Worm (Caenorhabditis elegans) whole organism, L4/young adult: ENCODE results near the gene serp-1.1.

Experiments used
- W03F9.2 ChIP-seq: fragments of 150-350 bp; optimal IDR thresholded peaks from 2 replicates; lab custom pipeline; 2014; ENCODE audit warnings: missing biosample characterization, missing genetic modification characterization
- dao-5 ChIP-seq: sonication (generic microtip); optimal IDR thresholded peaks from 2 replicates; lab custom pipeline; 2016; ENCODE audit warnings: missing genotype, missing genetic modification characterization, moderate library complexity, missing compliant biosample characterization
- him-1 ChIP-seq: sonication (generic microtip); optimal IDR thresholded peaks from 2 replicates; lab custom pipeline; 2016; ENCODE audit warnings: missing genotype, missing genetic modification reagents, missing genetic modification characterization, missing compliant biosample characterization

The serp-1.1 gene

DNA sequence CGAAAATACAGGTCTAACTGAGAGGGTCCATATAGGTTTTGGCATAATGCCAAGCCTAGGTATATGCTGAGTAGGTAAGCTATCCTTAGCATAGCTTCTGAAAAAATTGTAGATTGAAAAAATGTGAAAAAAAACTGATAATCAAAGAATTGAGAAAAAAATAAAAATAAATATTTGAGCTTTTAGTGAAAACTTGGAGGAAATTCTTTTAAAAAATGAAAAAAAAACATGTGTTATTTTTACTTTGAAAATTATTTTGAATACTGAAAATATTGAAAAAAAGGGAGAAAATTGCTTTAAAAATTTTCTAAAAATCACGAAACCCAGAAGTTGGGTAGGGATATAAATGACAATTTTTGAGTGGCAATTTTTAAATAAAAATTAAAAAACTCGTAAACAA lies 46.1 kb downstream of the serp-1.1 start, which contains the start of gene F53H4.3:
TSS of gene F53H4.3 (minus strand) at position 101 of the 400 bp plus-strand sequence.
- TF ChIP-seq him-1 (tag; lab: Kevin White, UChicago): no peak

DNA sequence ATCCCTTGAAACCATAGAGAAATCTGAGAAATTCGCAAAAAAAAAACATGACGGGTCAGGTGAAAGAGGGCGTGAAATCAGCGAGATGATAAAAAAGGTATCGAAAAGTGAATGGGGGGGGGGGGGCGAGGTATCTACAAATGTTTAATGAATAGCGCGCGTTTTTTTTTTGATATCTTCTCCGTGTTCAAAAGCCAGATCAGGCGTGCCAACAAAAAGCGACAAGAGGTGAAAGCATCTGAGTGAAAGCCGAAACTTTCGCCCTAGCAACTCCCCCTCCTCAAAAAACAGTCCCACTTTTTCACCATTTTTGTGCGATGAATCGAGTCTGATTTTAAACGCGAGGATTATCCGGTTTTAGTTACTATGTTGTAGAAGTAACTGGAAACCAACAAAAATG lies 46.6 kb downstream of the serp-1.1 start:
- TF ChIP-seq W03F9.2 (no peak), dao-5 (tag; lab: Kevin White, UChicago) (no peak), him-1 (tag; lab: Kevin White, UChicago) (no peak)
